Worm (Caenorhabditis elegans): Measurements from ENCODE around the gene ZK402.1.

ZK402.1 gene

ce11 chrX:1446593-1447141 is 42.6 kb downstream of the ZK402.1 start, which contains the start of gene zfp-3:
Gene zfp-3 (minus strand): TSS chrX:1446643.
- TF ChIP-seq zip-4 (GFP tag; optimal IDR thresholded peaks at IDR 0.05) (peak; percentile 89), efl-1 (optimal IDR thresholded peaks at IDR 0.05) (peak; percentile 85 to 96), efl-1 (GFP tag; optimal IDR thresholded peaks at IDR 0.05 in 1 of 2) (peak; percentile 66 to 97), nhr-90 (tag; optimal IDR thresholded peaks at IDR 0.05; ENCODE audit: poor library complexity) (peak; percentile 95), C34B4.2 (tag; optimal IDR thresholded peaks at IDR 0.05) (no peak), mef-2 (tag; optimal IDR thresholded peaks at IDR 0.05) (peak; percentile 78), lsy-2 (tag; optimal IDR thresholded peaks at IDR 0.05) (peak; percentile 89 to 93), lin-15B (tag; optimal IDR thresholded peaks at IDR 0.05) (peak; percentile 41), snpc-4 (tag; optimal IDR thresholded peaks at IDR 0.05) (peak; percentile 84), blmp-1 (tag; optimal IDR thresholded peaks at IDR 0.05) (peak; percentile 61), aly-2 (tag; optimal IDR thresholded peaks at IDR 0.05) (peak; percentile 89), ceh-63 (GFP tag; optimal IDR thresholded peaks at IDR 0.05) (no peak), skn-1 (tag; optimal IDR thresholded peaks at IDR 0.05) (peak; percentile 99), isw-1 (GFP tag; IDR thresholded peaks at IDR 0.05) (peak; percentile 91), swsn-7 (tag; optimal IDR thresholded peaks at IDR 0.05) (peak; percentile 98), fos-1 (tag; optimal IDR thresholded peaks at IDR 0.05) (peak; percentile 95), Y116A8C.19 (tag; optimal IDR thresholded peaks at IDR 0.05; ENCODE audit: borderline replicate concordance) (no peak), rnt-1 (tag; optimal IDR thresholded peaks at IDR 0.05) (peak; percentile 95), efl-3 (GFP tag; optimal IDR thresholded peaks at IDR 0.05) (no peak), vab-15 (tag; optimal IDR thresholded peaks at IDR 0.05) (peak; percentile 58), mep-1 (tag; optimal IDR thresholded peaks at IDR 0.05) (peak; percentile 95), nhr-85 (tag) (peak; percentile 97), grh-1 (GFP tag; IDR thresholded peaks at IDR 0.05) (peak; percentile 91), unc-130 (tag; optimal IDR thresholded peaks at IDR 0.05) (peak; percentile 55), tlp-1 (tag; optimal IDR thresholded peaks at IDR 0.05) (no peak), snu-23 (GFP tag; optimal IDR thresholded peaks at IDR 0.05) (peak; percentile 99), egl-27 (tag; optimal IDR thresholded peaks at IDR 0.05) (peak; percentile 36 to 90), hpl-2 (GFP tag; optimal IDR thresholded peaks at IDR 0.05) (peak; percentile 81), ces-1 (GFP tag; optimal IDR thresholded peaks at IDR 0.05) (peak; percentile 16), nhr-12 (tag; optimal IDR thresholded peaks at IDR 0.05) (peak; percentile 5), elt-3 (tag; optimal IDR thresholded peaks at IDR 0.05) (peak in 3 of 6 experiments; percentile 26 to 88 (median 82)), C04F5.9 (tag; optimal IDR thresholded peaks at IDR 0.05) (peak; percentile 72), tbx-2 (tag; optimal IDR thresholded peaks at IDR 0.05) (peak; percentile 98), pag-3 (tag; optimal IDR thresholded peaks at IDR 0.05; ENCODE audit: borderline replicate concordance, insufficient read depth) (no peak), fkh-8 (tag; optimal IDR thresholded peaks at IDR 0.05) (peak; percentile 98), mab-9 (GFP tag; IDR thresholded peaks at IDR 0.05) (peak; percentile 87), unc-86 (tag; optimal IDR thresholded peaks at IDR 0.05) (peak; percentile 96), nhr-47 (tag; optimal IDR thresholded peaks at IDR 0.05) (peak; percentile 97), xbp-1 (tag; optimal IDR thresholded peaks at IDR 0.05) (peak; percentile 96), irx-1 (tag; optimal IDR thresholded peaks at IDR 0.05) (peak; percentile 88), C16A3.4 (tag; optimal IDR thresholded peaks at IDR 0.05) (peak; percentile 92), nhr-20 (tag; optimal IDR thresholded peaks at IDR 0.05) (peak; percentile 99), sox-4 (tag; optimal IDR thresholded peaks at IDR 0.05) (peak; percentile 85), lin-39 (tag; optimal IDR thresholded peaks at IDR 0.05) (peak; percentile 64), zag-1 (tag; optimal IDR thresholded peaks at IDR 0.05) (peak; percentile 42), lir-3 (tag; optimal IDR thresholded peaks at IDR 0.05; ENCODE audit: poor library complexity) (peak; percentile 89), nhr-76 (tag; optimal IDR thresholded peaks at IDR 0.05) (no peak), unc-98 (GFP tag; IDR thresholded peaks at IDR 0.05) (peak; percentile 69), mdl-1 (tag; optimal IDR thresholded peaks at IDR 0.05) (peak; percentile 87 to 98), ztf-11 (tag; optimal IDR thresholded peaks at IDR 0.05) (peak in 1 of 2 experiments; percentile 86), fkh-10 (GFP tag; optimal IDR thresholded peaks at IDR 0.05) (peak; percentile 86), F16B12.6 (tag; optimal IDR thresholded peaks at IDR 0.05) (peak; percentile 96)

All from whole organism, L1 larva.